Fruit fly (Drosophila melanogaster) Kc167 (cell line): ENCODE measurements around the gene CG43725.

Source experiments
- Myc ChIP-seq: fragments of >200 bp; optimal IDR thresholded peaks from 2 replicates; lab custom pipeline; 2017; ENCODE audit warnings: missing external identifiers
- Sin3A ChIP-seq: fragments of >200 bp; optimal IDR thresholded peaks from 2 replicates; lab custom pipeline; 2018; ENCODE audit warnings: missing external identifiers
- h ChIP-seq: fragments of >200 bp; optimal IDR thresholded peaks from 3 replicates; lab custom pipeline; 2018; ENCODE audit warnings: missing external identifiers

- TF ChIP-seq h (lab: Kevin White, UChicago) (no peak), Myc (lab: Kevin White, UChicago) (no peak), Sin3A (lab: Kevin White, UChicago) (no peak)
Observed at dm6 chr2L:11068441-11068840, 6.9 kb upstream of the CG43725 start.
